Worm (Caenorhabditis elegans): ENCODE results near the gene nhr-47.

DNA sequence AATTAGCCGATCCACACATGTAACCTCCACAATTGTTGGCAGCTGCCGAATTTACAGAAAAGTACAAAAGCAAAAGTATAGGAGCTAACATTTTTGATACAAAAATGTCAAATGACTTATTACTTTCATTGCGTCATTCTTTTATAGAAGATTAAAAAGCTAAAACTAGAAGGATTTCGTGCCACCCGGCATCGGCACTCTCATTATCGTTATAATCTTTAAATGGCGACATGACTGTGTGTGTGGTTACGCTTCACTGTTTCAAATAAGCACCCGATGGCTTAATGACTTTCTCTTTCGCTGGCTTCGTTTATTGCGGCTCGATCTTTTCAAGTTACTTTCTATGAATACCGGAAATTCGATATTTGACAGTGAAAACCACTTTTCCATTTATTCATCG is 28.7 kb downstream of the nhr-47 start, which contains the start of gene grl-1:
- TF ChIP-seq ztf-1 (GFP tag; conservative IDR thresholded peaks at IDR 0.05) (no peak), ztf-11 (tag; optimal IDR thresholded peaks at IDR 0.05) (no peak), unc-39 (tag; optimal IDR thresholded peaks at IDR 0.05) (no peak), unc-62 (GFP tag; optimal IDR thresholded peaks at IDR 0.05) (no peak), mdl-1 (tag; optimal IDR thresholded peaks at IDR 0.05) (no peak), elt-1 (tag; optimal IDR thresholded peaks at IDR 0.05) (no peak), ama-1 (optimal IDR thresholded peaks at IDR 0.05) (no peak), egl-27 (tag; optimal IDR thresholded peaks at IDR 0.05) (no peak), lin-13 (GFP tag; optimal IDR thresholded peaks at IDR 0.05) (no peak), R02D3.7 (tag; optimal IDR thresholded peaks at IDR 0.05) (no peak), lsy-2 (tag; optimal IDR thresholded peaks at IDR 0.05) (no peak)

Measured in whole organism, L2 larva.